Fruit fly (Drosophila melanogaster): ENCODE results near the gene CG7173.

CG7173 gene

DNA sequence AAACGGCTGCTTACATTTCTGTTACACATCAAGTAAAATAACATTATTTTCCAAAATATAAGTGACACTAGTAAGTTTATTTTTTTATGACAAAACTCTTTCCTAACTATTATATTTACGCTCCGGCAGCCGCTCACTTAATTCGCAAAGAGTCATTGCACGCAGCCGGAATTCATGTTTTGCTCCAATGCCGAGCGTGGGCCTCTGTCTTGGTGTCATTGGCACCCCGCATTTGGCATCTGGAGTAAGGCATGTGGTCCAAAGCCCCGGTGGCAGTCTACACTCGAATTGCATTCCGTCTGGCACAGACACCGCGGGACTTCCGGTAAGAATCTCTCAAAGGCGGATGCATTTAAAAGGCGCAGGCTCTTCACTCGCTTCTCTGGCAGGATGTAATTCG lies 49.4 kb downstream of the CG7173 start:
- TF ChIP-seq noc (tag; optimal IDR thresholded peaks at IDR 0.05): no peak

dm6 chr3L:21507955-21508354 lies 50.1 kb downstream of the CG7173 start:
- no peak for TF ChIP-seq noc (tag; optimal IDR thresholded peaks at IDR 0.05)

DNA sequence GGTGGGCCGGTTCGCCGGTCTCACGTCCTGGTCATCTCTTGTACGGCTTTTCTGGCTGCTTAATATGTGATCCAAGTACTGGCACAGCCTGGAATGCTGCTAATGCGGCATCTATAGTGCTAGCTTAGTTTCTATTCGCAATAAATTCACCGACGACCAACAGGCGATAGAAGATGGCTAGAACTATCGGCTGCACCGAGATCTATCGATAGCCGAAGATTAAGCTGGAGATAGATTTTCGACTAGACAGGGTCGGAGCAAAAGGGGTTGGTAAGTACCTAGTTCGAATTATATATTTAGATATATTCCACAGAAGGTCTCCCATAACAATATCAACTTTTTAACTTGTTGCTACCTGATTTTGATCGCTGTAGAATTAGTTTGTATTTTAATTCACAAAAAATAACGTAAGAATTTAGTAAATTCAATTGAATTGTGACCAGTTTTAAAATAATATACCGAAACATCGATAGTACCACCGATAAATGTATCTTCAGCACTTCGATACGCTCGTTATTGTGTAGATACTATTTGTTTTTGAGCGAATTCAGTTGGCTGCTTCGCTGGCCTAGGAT lies 50.6 kb downstream of the CG7173 start, which contains the start of the genes Glg1 and M6:
TSS of gene Glg1 (minus strand) at position 185 of the 575 bp plus-strand sequence.
TSS of gene M6 (plus strand) at position 499 of the 575 bp plus-strand sequence.
- TF ChIP-seq noc (tag; optimal IDR thresholded peaks at IDR 0.05): peak; percentile 56
